Fruit fly (Drosophila melanogaster) whole organism, embryonic: Measurements from ENCODE around the gene CG9631.

Experiments used
- Atf6 ChIP-seq: fragments of 200-800 bp; sonication (Bioruptor generic); IDR thresholded peaks from 2 replicates; pipeline ENCODE4 v1.3.6; 2022; ENCODE audit warnings: missing biosample characterization, missing genetic modification characterization
- CG31388 ChIP-seq: fragments of 200-800 bp; sonication (Bioruptor generic); optimal IDR thresholded peaks from 2 replicates; lab custom pipeline; 2016; ENCODE audit warnings: missing biosample characterization, missing genetic modification characterization
- CG4404 ChIP-seq: fragments of 200-800 bp; sonication (Bioruptor generic); IDR thresholded peaks from 2 replicates; pipeline ENCODE4 v1.3.6; 2022; ENCODE audit warnings: missing biosample characterization, missing genetic modification characterization
- CG9215 ChIP-seq: fragments of 200-800 bp; sonication (Bioruptor generic); IDR thresholded peaks from 2 replicates; pipeline ENCODE4 v1.3.6; 2022; ENCODE audit warnings: missing biosample characterization, missing genetic modification characterization
- D19B ChIP-seq: fragments of 200-800 bp; sonication (Bioruptor generic); optimal IDR thresholded peaks from 2 replicates; lab custom pipeline; 2017; ENCODE audit warnings: missing biosample characterization, mild to moderate bottlenecking, missing genetic modification characterization
- Dad ChIP-seq: fragments of 200-800 bp; sonication (Bioruptor generic); optimal IDR thresholded peaks from 3 replicates; lab custom pipeline; 2016; ENCODE audit warnings: missing biosample characterization, missing genetic modification characterization
- Eip74EF ChIP-seq, 2 experiments: fragments of 200-800 bp in 1 of 2; fragments of >200 bp in 1 of 2; sonication (Bioruptor generic) in 1 of 2; optimal IDR thresholded peaks; 2 replicates each; lab custom pipeline; 2017 to 2019; ENCODE audit warnings: missing biosample characterization in 2 of 2, missing genetic modification characterization in 2 of 2, mild to moderate bottlenecking in 1 of 2, moderate library complexity in 1 of 2
- Hr39 ChIP-seq: fragments of >200 bp; optimal IDR thresholded peaks from 2 replicates; lab custom pipeline; 2017
- YL-1 ChIP-seq: fragments of 200-800 bp; sonication (Bioruptor generic); optimal IDR thresholded peaks from 3 replicates; lab custom pipeline; 2017; ENCODE audit warnings: missing biosample characterization, mild to moderate bottlenecking, missing genetic modification characterization
- bab2 ChIP-seq: fragments of 200-800 bp; sonication (Bioruptor generic); optimal IDR thresholded peaks from 2 replicates; lab custom pipeline; 2016; ENCODE audit warnings: missing biosample characterization, missing genetic modification characterization
- maf-S ChIP-seq: fragments of 200-800 bp; sonication (Bioruptor generic); optimal IDR thresholded peaks from 2 replicates; lab custom pipeline; 2016; ENCODE audit warnings: missing biosample characterization, missing genetic modification characterization
- phol ChIP-seq: fragments of 200-800 bp; sonication (Bioruptor generic); optimal IDR thresholded peaks from 3 replicates; lab custom pipeline; 2018; ENCODE audit warnings: missing biosample characterization, mild to moderate bottlenecking, missing genetic modification characterization, moderate library complexity
- schlank ChIP-seq: fragments of 200-800 bp; sonication (Bioruptor generic); optimal IDR thresholded peaks from 2 replicates; lab custom pipeline; 2018; ENCODE audit warnings: missing biosample characterization, mild to moderate bottlenecking, missing genetic modification characterization

- TF ChIP-seq schlank (tag; lab: Kevin White, UChicago) (no peak), Hr39 (lab: Kevin White, UChicago) (no peak), Atf6 (GFP tag; lab: Robert Waterston, UW) (no peak), YL-1 (no peak), phol (tag; lab: Kevin White, UChicago) (no peak), D19B (GFP tag; lab: Kevin White, UChicago) (no peak), bab2 (GFP tag; lab: Kevin White, UChicago) (no peak), maf-S (GFP tag; lab: Kevin White, UChicago) (no peak), CG31388 (no peak), Eip74EF (GFP tag; optimal IDR thresholded peaks at IDR 0.05; lab: Kevin White, UChicago) (no peak), CG4404 (GFP tag; lab: Robert Waterston, UW) (no peak), Dad (GFP tag; lab: Kevin White, UChicago) (no peak), CG9215 (GFP tag; lab: Robert Waterston, UW) (no peak)
Observed at dm6 chr3R:14255808-14256207, 29.2 kb upstream of the CG9631 start, which contains the start of gene CG43179.
